Fruit fly (Drosophila melanogaster) whole organism, wandering third instar larva: ENCODE measurements around the gene Wdr92.

Source experiments
- Abd-B ChIP-seq: fragments of >200 bp; optimal IDR thresholded peaks from 2 replicates; lab custom pipeline; 2017; ENCODE audit warnings: missing biosample characterization, missing genetic modification characterization
- CG9705 ChIP-seq: fragments of 200-800 bp; sonication (Bioruptor generic); optimal IDR thresholded peaks from 2 replicates; lab custom pipeline; 2018; ENCODE audit warnings: missing biosample characterization, mild to moderate bottlenecking, missing genetic modification characterization
- CrebA ChIP-seq: fragments of 200-800 bp; sonication (Bioruptor generic); optimal IDR thresholded peaks from 2 replicates; lab custom pipeline; 2016; ENCODE audit warnings: missing biosample characterization, mild to moderate bottlenecking, missing genetic modification characterization, borderline replicate concordance
- Dif ChIP-seq: fragments of 200-275, 200-300 bp; sonication (Bioruptor generic); optimal IDR thresholded peaks from 2 replicates; lab custom pipeline; 2018; ENCODE audit warnings: missing biosample characterization, missing genetic modification characterization; ENCODE audit not compliant: partially characterized antibody
- GATAd ChIP-seq: sonication (Bioruptor generic); optimal IDR thresholded peaks from 2 replicates; lab custom pipeline; 2016; ENCODE audit warnings: missing biosample characterization, missing genetic modification characterization
- HLH106 ChIP-seq: fragments of 200-800 bp; optimal IDR thresholded peaks from 3 replicates; lab custom pipeline; 2019; ENCODE audit warnings: missing biosample characterization, mild to moderate bottlenecking, missing genetic modification characterization, moderate library complexity
- Hnf4 ChIP-seq: fragments of 200-800 bp; sonication (Bioruptor generic); optimal IDR thresholded peaks from 2 replicates; lab custom pipeline; 2016; ENCODE audit warnings: missing biosample characterization, mild to moderate bottlenecking, missing genetic modification characterization
- Hr78 ChIP-seq: fragments of >200 bp; optimal IDR thresholded peaks from 2 replicates; lab custom pipeline; 2017; ENCODE audit warnings: missing biosample characterization, missing genetic modification characterization
- Hr83 ChIP-seq: fragments of 200-300 bp; sonication (Bioruptor generic); optimal IDR thresholded peaks from 2 replicates; lab custom pipeline; 2016; ENCODE audit warnings: missing biosample characterization, mild to moderate bottlenecking, missing genetic modification characterization, moderate library complexity; ENCODE audit not compliant: poor library complexity, severe bottlenecking
- Mio ChIP-seq: sonication (Bioruptor generic); optimal IDR thresholded peaks from 2 replicates; lab custom pipeline; 2016; ENCODE audit warnings: missing biosample characterization, missing genetic modification characterization
- N ChIP-seq: fragments of >200 bp; optimal IDR thresholded peaks from 2 replicates; lab custom pipeline; 2018; ENCODE audit warnings: missing biosample characterization, missing external identifiers, missing genetic modification characterization
- OdsH ChIP-seq: fragments of 200-800 bp; sonication (Bioruptor generic); optimal IDR thresholded peaks from 2 replicates; lab custom pipeline; 2016; ENCODE audit warnings: missing biosample characterization, mild to moderate bottlenecking, missing genetic modification characterization
- Rel ChIP-seq, 2 experiments: fragments of 200-800 bp; sonication (Bioruptor generic) in 1 of 2; optimal IDR thresholded peaks; 2 replicates in 1 of 2; 3 replicates in 1 of 2; lab custom pipeline; 2016 to 2019; ENCODE audit warnings: mild to moderate bottlenecking in 2 of 2, missing biosample characterization in 2 of 2, missing genetic modification characterization in 2 of 2, moderate library complexity in 1 of 2
- Sp1 ChIP-seq: fragments of 200-800 bp; sonication (Bioruptor generic); optimal IDR thresholded peaks from 3 replicates; lab custom pipeline; 2019; ENCODE audit warnings: missing biosample characterization, mild to moderate bottlenecking, missing genetic modification characterization, moderate library complexity
- Vsx2 ChIP-seq: fragments of 200-300, 225-300 bp; sonication (Bioruptor generic); optimal IDR thresholded peaks from 2 replicates; lab custom pipeline; 2018; ENCODE audit warnings: missing biosample characterization, missing genetic modification characterization; ENCODE audit not compliant: partially characterized antibody
- brk ChIP-seq: fragments of 200-800 bp; sonication (Bioruptor generic); optimal IDR thresholded peaks from 2 replicates; lab custom pipeline; 2016; ENCODE audit warnings: missing biosample characterization, mild to moderate bottlenecking, missing genetic modification characterization
- dl ChIP-seq, 2 experiments: fragments of 175-275, 200-275 bp in 1 of 2; fragments of 200-275 bp in 1 of 2; sonication (Bioruptor generic); optimal IDR thresholded peaks; lab custom pipeline; 2018; ENCODE audit warnings: mild to moderate bottlenecking in 2 of 2, missing biosample characterization in 2 of 2, missing genetic modification characterization in 2 of 2, moderate library complexity in 2 of 2; ENCODE audit not compliant: partially characterized antibody in 2 of 2, insufficient read depth in 1 of 2
- dmrt93B ChIP-seq: fragments of 200-800 bp; sonication (Bioruptor generic); optimal IDR thresholded peaks from 2 replicates; lab custom pipeline; 2018; ENCODE audit warnings: missing biosample characterization, mild to moderate bottlenecking, missing genetic modification characterization
- ey ChIP-seq: fragments of 200-800 bp; sonication (Bioruptor generic); optimal IDR thresholded peaks from 2 replicates; lab custom pipeline; 2016; ENCODE audit warnings: missing biosample characterization, missing genetic modification characterization
- foxo ChIP-seq, 2 experiments: fragments of 200-800 bp; sonication (Bioruptor generic); optimal IDR thresholded peaks; 2 replicates in 1 of 2; 3 replicates in 1 of 2; lab custom pipeline; 2016 to 2017; ENCODE audit warnings: missing biosample characterization in 2 of 2, missing genetic modification characterization in 2 of 2
- fru ChIP-seq: fragments of 200-800 bp; sonication (Bioruptor generic); optimal IDR thresholded peaks from 3 replicates; lab custom pipeline; 2016; ENCODE audit warnings: missing biosample characterization, mild to moderate bottlenecking, missing genetic modification characterization
- h ChIP-seq: fragments of 200-800 bp; sonication (Bioruptor generic); optimal IDR thresholded peaks from 3 replicates; lab custom pipeline; 2016; ENCODE audit warnings: missing biosample characterization, mild to moderate bottlenecking, missing genetic modification characterization
- jim ChIP-seq: fragments of 175-275, 200-325 bp; sonication (Bioruptor generic); optimal IDR thresholded peaks from 2 replicates; lab custom pipeline; 2016; ENCODE audit warnings: missing biosample characterization, mild to moderate bottlenecking, missing genetic modification characterization
- lola ChIP-seq: fragments of >200 bp; optimal IDR thresholded peaks from 2 replicates; lab custom pipeline; 2017; ENCODE audit warnings: missing biosample characterization, missing genetic modification characterization
- psq ChIP-seq: fragments of 200-800 bp; sonication (Bioruptor generic); optimal IDR thresholded peaks from 3 replicates; lab custom pipeline; 2017; ENCODE audit warnings: missing biosample characterization, mild to moderate bottlenecking, missing genetic modification characterization, moderate library complexity
- rgr ChIP-seq: fragments of 200-800 bp; sonication (Bioruptor generic); optimal IDR thresholded peaks from 3 replicates; lab custom pipeline; 2016; ENCODE audit warnings: missing biosample characterization, mild to moderate bottlenecking, missing genetic modification characterization
- sage ChIP-seq: fragments of 200-800 bp; sonication (Bioruptor generic); optimal IDR thresholded peaks from 2 replicates; lab custom pipeline; 2016; ENCODE audit warnings: missing biosample characterization, mild to moderate bottlenecking, missing genetic modification characterization
- tai ChIP-seq: sonication (Bioruptor generic); optimal IDR thresholded peaks from 2 replicates; lab custom pipeline; 2016; ENCODE audit warnings: missing biosample characterization, missing genetic modification characterization
- woc ChIP-seq: sonication (Bioruptor generic); optimal IDR thresholded peaks from 2 replicates; lab custom pipeline; 2016; ENCODE audit warnings: missing biosample characterization, mild to moderate bottlenecking, missing genetic modification characterization

Wdr92 gene

DNA sequence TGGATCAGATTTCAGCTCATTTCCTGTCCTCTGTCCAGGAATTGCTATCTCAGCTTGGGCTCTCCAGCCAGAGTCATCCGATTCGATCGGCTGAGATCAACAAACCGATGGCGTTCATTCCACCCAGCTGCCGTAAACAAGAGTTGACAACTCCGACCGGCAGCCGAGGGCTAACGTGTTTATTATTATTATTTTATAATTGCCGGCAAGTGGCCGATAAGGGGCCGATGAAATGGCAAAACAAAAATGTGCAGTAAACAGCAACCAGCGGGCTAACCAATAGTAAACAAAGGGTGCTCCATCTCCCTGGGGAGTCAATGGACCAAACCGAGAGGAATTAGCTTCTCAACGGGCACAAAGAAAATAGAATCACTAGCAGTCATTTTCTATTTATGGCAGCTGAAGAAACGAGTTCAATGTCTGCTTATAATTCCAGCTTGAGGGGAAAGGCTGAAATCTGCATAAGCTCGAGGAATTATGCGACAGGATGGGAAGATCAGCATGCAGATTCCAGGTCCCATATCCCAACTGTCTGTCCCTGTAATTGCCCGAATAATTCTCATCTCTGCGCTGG lies 17.3 kb downstream of the Wdr92 start:
- TF ChIP-seq tai (GFP tag; lab: Kevin White, UChicago) (peak; percentile 38), dl (GFP tag; optimal IDR thresholded peaks at IDR 0.05; lab: Kevin White, UChicago; ENCODE audit: insufficient read depth in 1 of 2, partially characterized antibody in 2 of 2) (no peak), rgr (GFP tag; lab: Kevin White, UChicago) (no peak), h (GFP tag; lab: Kevin White, UChicago) (peak; percentile 43), HLH106 (peak; percentile 32), Hnf4 (GFP tag; lab: Kevin White, UChicago) (peak; percentile 7), lola (GFP tag; lab: Kevin White, UChicago) (no peak), OdsH (GFP tag; lab: Kevin White, UChicago) (peak; percentile 1), Sp1 (GFP tag; lab: Kevin White, UChicago) (peak; percentile 32), CrebA (GFP tag; lab: Kevin White, UChicago) (peak; percentile 74), ey (GFP tag; lab: Kevin White, UChicago) (peak; percentile 12), sage (GFP tag; lab: Kevin White, UChicago) (peak; percentile 15), fru (GFP tag; lab: Kevin White, UChicago) (peak; percentile 16), Rel (GFP tag; optimal IDR thresholded peaks at IDR 0.05; lab: Kevin White, UChicago) (no peak), Rel (tag; optimal IDR thresholded peaks at IDR 0.05; lab: Kevin White, UChicago) (peak; percentile 73), N (GFP tag; lab: Kevin White, UChicago) (no peak)
- TF ChIP-seq, all 38 proteins: peak for 11

DNA sequence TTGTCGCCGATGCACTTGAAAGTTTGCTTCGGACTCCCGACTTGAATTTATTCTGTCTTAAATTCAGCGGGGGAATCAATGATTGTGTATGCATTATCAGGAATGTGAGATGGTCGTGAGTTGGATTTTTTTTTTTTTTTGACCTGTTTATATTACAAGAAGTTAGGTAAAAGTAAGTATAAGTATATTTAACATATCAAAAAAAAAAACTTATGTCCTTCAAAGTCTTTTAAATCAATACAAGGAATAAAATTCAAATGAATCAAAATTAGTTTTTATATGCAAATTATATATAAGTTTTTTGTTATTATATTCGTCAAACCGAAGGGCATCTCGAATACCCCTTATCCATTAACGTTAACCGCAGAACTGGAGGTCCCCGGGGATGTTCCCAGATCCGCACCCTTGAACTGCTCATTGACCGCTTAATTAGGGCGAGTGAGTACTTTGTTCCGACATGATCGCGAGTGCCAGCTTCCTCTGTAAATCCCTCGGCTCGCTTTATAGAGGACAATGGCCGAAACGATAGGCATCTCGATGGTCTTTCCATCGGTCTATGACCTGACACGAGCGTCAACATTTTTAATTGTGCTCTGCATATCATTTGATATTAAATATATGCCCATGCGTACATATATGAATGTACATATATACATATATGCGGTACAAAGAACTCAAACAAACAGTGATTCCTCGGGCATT lies 18.8 kb downstream of the Wdr92 start:
- TF ChIP-seq Rel (GFP tag; optimal IDR thresholded peaks at IDR 0.05; lab: Kevin White, UChicago) (no peak), Rel (tag; optimal IDR thresholded peaks at IDR 0.05; lab: Kevin White, UChicago) (peak; percentile 93), tai (GFP tag; lab: Kevin White, UChicago) (no peak), CrebA (GFP tag; lab: Kevin White, UChicago) (no peak), h (GFP tag; lab: Kevin White, UChicago) (peak; percentile 23), dmrt93B (peak; percentile 12), psq (GFP tag; lab: Kevin White, UChicago) (peak; percentile 20), jim (GFP tag; lab: Kevin White, UChicago) (no peak), lola (GFP tag; lab: Kevin White, UChicago) (no peak), woc (GFP tag; lab: Kevin White, UChicago) (no peak), rgr (GFP tag; lab: Kevin White, UChicago) (peak; percentile 8), OdsH (GFP tag; lab: Kevin White, UChicago) (peak; percentile 30), Mio (GFP tag; lab: Kevin White, UChicago) (no peak), Dif (no peak), foxo (GFP tag; optimal IDR thresholded peaks at IDR 0.05; lab: Kevin White, UChicago) (peak in 1 of 2 experiments; percentile 14), Abd-B (GFP tag; lab: Kevin White, UChicago) (no peak), Vsx2 (GFP tag; lab: Kevin White, UChicago) (no peak), Sp1 (GFP tag; lab: Kevin White, UChicago) (no peak), fru (GFP tag; lab: Kevin White, UChicago) (peak; percentile 28), ey (GFP tag; lab: Kevin White, UChicago) (peak; percentile 9)

DNA sequence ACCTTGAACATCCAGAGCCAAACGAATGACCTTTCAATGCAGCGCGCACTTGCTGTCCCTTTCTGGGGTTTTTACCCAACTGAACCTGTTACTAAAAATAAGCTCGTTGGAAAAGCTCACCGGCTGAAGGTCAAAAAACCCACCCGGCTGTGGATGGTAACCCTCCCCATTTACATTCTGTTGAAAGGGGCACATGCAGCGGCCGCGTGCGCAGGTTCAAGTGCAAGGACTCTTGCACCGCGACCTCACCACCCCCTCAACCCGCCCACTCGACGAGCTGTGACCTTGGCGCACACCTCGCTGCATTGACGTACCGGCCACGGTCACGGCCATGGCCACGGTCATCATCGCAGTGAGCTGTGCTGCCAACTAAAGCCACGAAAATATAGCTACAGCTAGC lies 20.2 kb downstream of the Wdr92 start:
- TF ChIP-seq brk (GFP tag; lab: Kevin White, UChicago) (no peak), Hr83 (no peak), CG9705 (GFP tag; lab: Kevin White, UChicago) (no peak), GATAd (GFP tag; lab: Kevin White, UChicago) (no peak), fru (GFP tag; lab: Kevin White, UChicago) (no peak), Hr78 (GFP tag; lab: Kevin White, UChicago) (no peak)
